Fruit fly (Drosophila melanogaster) whole organism, embryonic: Measurements from ENCODE around the gene Sas-6.
A peak's percentile ranks its signal among the peaks of the same experiment; 100 is the strongest.

ENCODE experiments used
- Antp ChIP-seq: fragments of 200-800 bp; sonication (Bioruptor generic); optimal IDR thresholded peaks from 3 replicates; lab custom pipeline; 2016; ENCODE audit warnings: missing biosample characterization, missing genetic modification characterization
- BtbVII ChIP-seq: fragments of 200-800 bp; sonication (Bioruptor generic); optimal IDR thresholded peaks from 3 replicates; lab custom pipeline; 2017; ENCODE audit warnings: missing biosample characterization, mild to moderate bottlenecking, missing genetic modification characterization
- CG10321 ChIP-seq: fragments of 200-800 bp; sonication (Bioruptor generic); IDR thresholded peaks from 2 replicates; pipeline ENCODE4 v1.3.6; 2022; ENCODE audit warnings: missing biosample characterization, missing genetic modification characterization
- CG11504 ChIP-seq: fragments of 200-800 bp; sonication (Bioruptor generic); optimal IDR thresholded peaks from 3 replicates; lab custom pipeline; 2019; ENCODE audit warnings: missing biosample characterization, mild to moderate bottlenecking, missing genetic modification characterization, moderate library complexity
- CG12769 ChIP-seq: fragments of 200-800 bp; sonication (Bioruptor generic); optimal IDR thresholded peaks from 2 replicates; lab custom pipeline; 2019; ENCODE audit warnings: missing biosample characterization, mild to moderate bottlenecking, missing genetic modification characterization, moderate library complexity
- CG13424 ChIP-seq: fragments of 200-800 bp; sonication (Bioruptor generic); optimal IDR thresholded peaks from 2 replicates; lab custom pipeline; 2019; ENCODE audit warnings: missing biosample characterization, mild to moderate bottlenecking, missing genetic modification characterization, moderate library complexity
- CG13775 ChIP-seq: fragments of 200-800 bp; sonication (Bioruptor generic); optimal IDR thresholded peaks from 3 replicates; lab custom pipeline; 2017; ENCODE audit warnings: missing biosample characterization, mild to moderate bottlenecking, missing genetic modification characterization
- CG14050 ChIP-seq: fragments of 200-800 bp; sonication (Bioruptor generic); IDR thresholded peaks from 3 replicates; pipeline ENCODE4 v1.3.6; 2022; ENCODE audit warnings: missing biosample characterization, missing genetic modification characterization
- CG17359 ChIP-seq: fragments of 200-800 bp; sonication (Bioruptor generic); optimal IDR thresholded peaks from 3 replicates; lab custom pipeline; 2018; ENCODE audit warnings: missing biosample characterization, mild to moderate bottlenecking, missing genetic modification characterization, moderate library complexity
- CG2120 ChIP-seq: fragments of 200-800 bp; sonication (Bioruptor generic); optimal IDR thresholded peaks from 3 replicates; lab custom pipeline; 2016; ENCODE audit warnings: missing biosample characterization, missing genetic modification characterization
- CG30403 ChIP-seq: fragments of 200-800 bp; sonication (Bioruptor generic); optimal IDR thresholded peaks from 3 replicates; lab custom pipeline; 2016; ENCODE audit warnings: missing biosample characterization, missing genetic modification characterization
- CG33557 ChIP-seq: fragments of 200-800 bp; sonication (Bioruptor generic); optimal IDR thresholded peaks from 2 replicates; lab custom pipeline; 2019; ENCODE audit warnings: missing biosample characterization, mild to moderate bottlenecking, missing genetic modification characterization, moderate library complexity
- CG3726 ChIP-seq: fragments of 200-800 bp; sonication (Bioruptor generic); IDR thresholded peaks from 3 replicates; pipeline ENCODE4, ENCODE4 v1.3.6; 2022; ENCODE audit warnings: missing biosample characterization, missing genetic modification characterization
- CG3838 ChIP-seq: fragments of 200-800 bp; sonication (Bioruptor generic); optimal IDR thresholded peaks from 3 replicates; lab custom pipeline; 2016; ENCODE audit warnings: missing biosample characterization, missing genetic modification characterization
- CG4820 ChIP-seq: fragments of 200-800 bp; sonication (Bioruptor generic); optimal IDR thresholded peaks from 3 replicates; lab custom pipeline; 2016; ENCODE audit warnings: missing biosample characterization, missing genetic modification characterization
- CG9817 ChIP-seq: fragments of 200-800 bp; sonication (Bioruptor generic); optimal IDR thresholded peaks from 2 replicates; lab custom pipeline; 2018; ENCODE audit warnings: missing biosample characterization, mild to moderate bottlenecking, missing genetic modification characterization, moderate library complexity
- Fer3 ChIP-seq: fragments of 200-800 bp; sonication (Bioruptor generic); optimal IDR thresholded peaks from 2 replicates; lab custom pipeline; 2018; ENCODE audit warnings: missing biosample characterization, mild to moderate bottlenecking, missing genetic modification characterization, moderate library complexity
- Gug ChIP-seq: fragments of 200-800 bp; sonication (Bioruptor generic); IDR thresholded peaks from 4 replicates; pipeline ENCODE4 v1.3.6; 2022; ENCODE audit warnings: missing biosample characterization, missing genetic modification characterization
- Hand ChIP-seq: fragments of 200-800 bp; sonication (Bioruptor generic); optimal IDR thresholded peaks from 2 replicates; lab custom pipeline; 2017; ENCODE audit warnings: mild to moderate bottlenecking, missing biosample characterization, missing genetic modification reagents, missing genetic modification characterization
- Hsf ChIP-seq: fragments of 200-800 bp; sonication (Bioruptor generic); optimal IDR thresholded peaks from 3 replicates; lab custom pipeline; 2016; ENCODE audit warnings: missing biosample characterization, missing genetic modification characterization
- Med ChIP-seq: fragments of 200-800 bp; sonication (Bioruptor generic); peaks from one replicate; lab custom pipeline; 2016; ENCODE audit warnings: missing biosample characterization, missing genetic modification characterization, mild to moderate bottlenecking, inconsistent platforms, moderate library complexity
- Poxn ChIP-seq: fragments of 200-800 bp; sonication (Bioruptor generic); IDR thresholded peaks from 2 replicates; pipeline ENCODE4 v1.3.6; 2022; ENCODE audit warnings: missing biosample characterization, missing genetic modification characterization
- Ptx1 ChIP-seq: fragments of 200-800 bp; sonication (Bioruptor generic); IDR thresholded peaks from 2 replicates; pipeline ENCODE4 v1.3.6; 2022; ENCODE audit warnings: missing biosample characterization, missing genetic modification characterization
- Sox100B ChIP-seq: fragments of 200-800 bp; sonication (Bioruptor generic); optimal IDR thresholded peaks from 3 replicates; lab custom pipeline; 2018; ENCODE audit warnings: missing biosample characterization, mild to moderate bottlenecking, missing genetic modification characterization
- Xbp1 ChIP-seq: fragments of 200-800 bp; sonication (Bioruptor generic); optimal IDR thresholded peaks from 3 replicates; lab custom pipeline; 2016; ENCODE audit warnings: missing biosample characterization, mild to moderate bottlenecking, missing genetic modification characterization
- aop ChIP-seq: fragments of 200-800 bp; sonication (Bioruptor generic); IDR thresholded peaks from 2 replicates; pipeline ENCODE4 v1.3.6; 2022; ENCODE audit warnings: missing biosample characterization, missing genetic modification characterization
- bigmax ChIP-seq: fragments of 200-800 bp; sonication (Bioruptor generic); optimal IDR thresholded peaks from 2 replicates; lab custom pipeline; 2018; ENCODE audit warnings: missing biosample characterization, mild to moderate bottlenecking, missing genetic modification characterization
- corto ChIP-seq: fragments of 200-800 bp; sonication (Bioruptor generic); optimal IDR thresholded peaks from 2 replicates; lab custom pipeline; 2016; ENCODE audit warnings: missing biosample characterization, mild to moderate bottlenecking, missing genetic modification characterization, moderate library complexity
- crc ChIP-seq: fragments of 200-800 bp; sonication (Bioruptor generic); optimal IDR thresholded peaks from 2 replicates; lab custom pipeline; 2016; ENCODE audit warnings: missing biosample characterization, missing genetic modification characterization
- cwo ChIP-seq: fragments of 200-800 bp; sonication (Bioruptor generic); optimal IDR thresholded peaks from 3 replicates; lab custom pipeline; 2017; ENCODE audit warnings: missing biosample characterization, missing genetic modification characterization, mild to moderate bottlenecking, moderate library complexity, missing genetic modification reagents
- dimm ChIP-seq: fragments of 200-800 bp; sonication (Bioruptor generic); IDR thresholded peaks from 2 replicates; pipeline ENCODE4 v1.3.6; 2022; ENCODE audit warnings: missing biosample characterization, missing genetic modification characterization
- dpn ChIP-seq, 2 experiments: fragments of 200-800 bp; sonication (Bioruptor generic); optimal IDR thresholded peaks; 3 replicates each; lab custom pipeline; 2016; ENCODE audit warnings: missing biosample characterization in 2 of 2, missing genetic modification characterization in 2 of 2
- emc ChIP-seq: fragments of 200-800 bp; sonication (Bioruptor generic); optimal IDR thresholded peaks from 2 replicates; lab custom pipeline; 2016; ENCODE audit warnings: missing biosample characterization, missing genetic modification characterization
- grau ChIP-seq: fragments of 200-800 bp; optimal IDR thresholded peaks from 3 replicates; lab custom pipeline; 2019; ENCODE audit warnings: missing biosample characterization, mild to moderate bottlenecking, missing genetic modification characterization, moderate library complexity
- hkb ChIP-seq, 2 experiments: fragments of 200-800 bp in 1 of 2; fragments of >200 bp in 1 of 2; sonication (Bioruptor generic) in 1 of 2; IDR thresholded peaks in 1 of 2; optimal IDR thresholded peaks in 1 of 2; 2 replicates each; pipeline versions ENCODE4 v1.3.6 to Lab custom; 2017 to 2022; ENCODE audit warnings: missing biosample characterization in 1 of 2, missing genetic modification characterization in 1 of 2
- lilli ChIP-seq: fragments of 200-800 bp; sonication (Bioruptor generic); optimal IDR thresholded peaks from 3 replicates; lab custom pipeline; 2016; ENCODE audit warnings: missing biosample characterization, missing genetic modification characterization
- maf-S ChIP-seq: fragments of 200-800 bp; sonication (Bioruptor generic); optimal IDR thresholded peaks from 2 replicates; lab custom pipeline; 2016; ENCODE audit warnings: missing biosample characterization, missing genetic modification characterization
- nau ChIP-seq: fragments of 200-800 bp; sonication (Bioruptor generic); optimal IDR thresholded peaks from 3 replicates; lab custom pipeline; 2017; ENCODE audit warnings: missing biosample characterization, mild to moderate bottlenecking, missing genetic modification characterization, missing genetic modification reagents
- onecut ChIP-seq: fragments of 200-800 bp; sonication (Bioruptor generic); IDR thresholded peaks from 2 replicates; pipeline ENCODE4 v1.3.6; 2022; ENCODE audit warnings: missing biosample characterization, missing genetic modification characterization
- pan ChIP-seq, 4 experiments: fragments of >200 bp in 3 of 4; fragments of 200-800 bp in 1 of 4; sonication (Bioruptor generic) in 1 of 4; optimal IDR thresholded peaks in 3 of 4; IDR thresholded peaks in 1 of 4; 2 replicates each; pipeline versions ENCODE4 v1.3.6 to Lab custom; 2017 to 2022; ENCODE audit warnings: missing biosample characterization in 2 of 4, missing genetic modification characterization in 2 of 4, mixed read lengths in 1 of 4
- shn ChIP-seq: fragments of 200-800 bp; sonication (Bioruptor generic); optimal IDR thresholded peaks from 3 replicates; lab custom pipeline; 2016; ENCODE audit warnings: missing biosample characterization, missing genetic modification characterization
- sim ChIP-seq: fragments of 200-800 bp; sonication (Bioruptor generic); IDR thresholded peaks from 2 replicates; pipeline ENCODE4 v1.3.6; 2022; ENCODE audit warnings: missing biosample characterization, missing genetic modification characterization
- slbo ChIP-seq: fragments of 200-800 bp; sonication (Bioruptor generic); IDR thresholded peaks from 2 replicates; pipeline ENCODE4 v1.3.6; 2022; ENCODE audit warnings: missing biosample characterization, missing genetic modification characterization
- ssp ChIP-seq: fragments of 200-800 bp; sonication (Bioruptor generic); IDR thresholded peaks from 2 replicates; pipeline ENCODE4 v1.3.6; 2022; ENCODE audit warnings: missing biosample characterization, missing genetic modification characterization
- sug ChIP-seq: fragments of 200-800 bp; optimal IDR thresholded peaks from 2 replicates; lab custom pipeline; 2019; ENCODE audit warnings: missing biosample characterization, mild to moderate bottlenecking, missing genetic modification characterization, moderate library complexity
- toy ChIP-seq: fragments of 200-800 bp; sonication (Bioruptor generic); IDR thresholded peaks from 2 replicates; pipeline ENCODE4 v1.3.6; 2022; ENCODE audit warnings: missing biosample characterization, missing genetic modification characterization
- unpg ChIP-seq: fragments of 200-800 bp; sonication (Bioruptor generic); optimal IDR thresholded peaks from 3 replicates; lab custom pipeline; 2018; ENCODE audit warnings: missing biosample characterization, mild to moderate bottlenecking, missing genetic modification characterization, moderate library complexity
- usp ChIP-seq: fragments of >200 bp; optimal IDR thresholded peaks from 2 replicates; lab custom pipeline; 2017; ENCODE audit warnings: missing biosample characterization, missing genetic modification characterization
- vvl ChIP-seq: fragments of 200-800 bp; sonication (Bioruptor generic); IDR thresholded peaks from 2 replicates; pipeline ENCODE4 v1.3.6; 2022; ENCODE audit warnings: missing biosample characterization, missing genetic modification characterization
- zf30C ChIP-seq: fragments of 200-800 bp; sonication (Bioruptor generic); optimal IDR thresholded peaks from 3 replicates; lab custom pipeline; 2018; ENCODE audit warnings: missing biosample characterization, mild to moderate bottlenecking, missing genetic modification characterization

Sas-6 gene

dm6 chr3R:29978595-29978994, 16.6 kb upstream of the Sas-6 start (continued):
- TF ChIP-seq onecut (GFP tag; lab: Robert Waterston, UW) (no peak), Sox100B (GFP tag; lab: Kevin White, UChicago) (no peak), lilli (peak; percentile 21), emc (GFP tag; lab: Kevin White, UChicago) (no peak), cwo (peak; percentile 20), dpn (GFP tag; optimal IDR thresholded peaks at IDR 0.05; lab: Kevin White, UChicago) (peak in 1 of 2 experiments; percentile 22), maf-S (GFP tag; lab: Kevin White, UChicago) (no peak), Xbp1 (GFP tag; lab: Kevin White, UChicago) (peak; percentile 6), Fer3 (tag; lab: Kevin White, UChicago) (peak; percentile 42), grau (tag; lab: Kevin White, UChicago) (peak; percentile 45), Gug (peak; percentile 4; the same call in 1 of the 4 replicates), toy (GFP tag; lab: Robert Waterston, UW) (no peak), BtbVII (GFP tag; lab: Kevin White, UChicago) (peak; percentile 11), CG33557 (no peak), Antp (GFP tag; lab: Kevin White, UChicago) (no peak), Ptx1 (GFP tag; lab: Robert Waterston, UW) (peak; percentile 56; the same call in 1 of the 2 replicates), CG2120 (peak; percentile 51), CG30403 (peak; percentile 13), CG12769 (peak; percentile 68), zf30C (no peak), shn (GFP tag; lab: Kevin White, UChicago) (no peak), Hsf (peak; percentile 4), Hand (GFP tag; lab: Kevin White, UChicago) (peak; percentile 43), CG11504 (tag; lab: Kevin White, UChicago) (peak; percentile 53), CG4820 (GFP tag; lab: Kevin White, UChicago) (no peak), aop (GFP tag; lab: Robert Waterston, UW) (no peak), CG3838 (GFP tag; lab: Kevin White, UChicago) (no peak), ssp (GFP tag; lab: Robert Waterston, UW) (no peak), CG17359 (tag; lab: Kevin White, UChicago) (peak; percentile 59), usp (GFP tag; lab: Kevin White, UChicago) (no peak), CG9817 (tag; lab: Kevin White, UChicago) (peak; percentile 18), CG13775 (GFP tag; lab: Kevin White, UChicago) (no peak), nau (GFP tag; lab: Kevin White, UChicago) (no peak), dimm (no peak), Poxn (GFP tag; lab: Robert Waterston, UW) (no peak), vvl (peak; percentile 47; the same call in 1 of the 2 replicates), Med (GFP tag; lab: Kevin White, UChicago) (peak; percentile 85), CG13424 (tag; lab: Kevin White, UChicago) (peak; percentile 26), sug (tag; lab: Kevin White, UChicago) (no peak), unpg (GFP tag; lab: Kevin White, UChicago) (peak; percentile 13), hkb (optimal IDR thresholded peaks at IDR 0.05; lab: Kevin White, UChicago) (no peak), hkb (GFP tag; IDR thresholded peaks at IDR 0.05; lab: Robert Waterston, UW) (peak; percentile 59), sim (no peak), slbo (GFP tag; lab: Robert Waterston, UW) (peak; percentile 59; the same call in 1 of the 2 replicates), CG10321 (GFP tag; lab: Robert Waterston, UW) (no peak), pan (optimal IDR thresholded peaks at IDR 0.05; lab: Kevin White, UChicago) (no peak), pan (GFP tag; optimal IDR thresholded peaks at IDR 0.05 in 1 of 2, IDR thresholded peaks at IDR 0.05 in 1 of 2) (peak in 1 of 2 experiments; percentile 40), crc (GFP tag; lab: Kevin White, UChicago) (no peak), CG3726 (GFP tag; lab: Robert Waterston, UW) (no peak), corto (GFP tag; lab: Kevin White, UChicago) (no peak), bigmax (no peak), CG14050 (GFP tag; lab: Robert Waterston, UW) (no peak)
